Fruit fly (Drosophila melanogaster): ENCODE measurements around the gene CG3176.

DNA sequence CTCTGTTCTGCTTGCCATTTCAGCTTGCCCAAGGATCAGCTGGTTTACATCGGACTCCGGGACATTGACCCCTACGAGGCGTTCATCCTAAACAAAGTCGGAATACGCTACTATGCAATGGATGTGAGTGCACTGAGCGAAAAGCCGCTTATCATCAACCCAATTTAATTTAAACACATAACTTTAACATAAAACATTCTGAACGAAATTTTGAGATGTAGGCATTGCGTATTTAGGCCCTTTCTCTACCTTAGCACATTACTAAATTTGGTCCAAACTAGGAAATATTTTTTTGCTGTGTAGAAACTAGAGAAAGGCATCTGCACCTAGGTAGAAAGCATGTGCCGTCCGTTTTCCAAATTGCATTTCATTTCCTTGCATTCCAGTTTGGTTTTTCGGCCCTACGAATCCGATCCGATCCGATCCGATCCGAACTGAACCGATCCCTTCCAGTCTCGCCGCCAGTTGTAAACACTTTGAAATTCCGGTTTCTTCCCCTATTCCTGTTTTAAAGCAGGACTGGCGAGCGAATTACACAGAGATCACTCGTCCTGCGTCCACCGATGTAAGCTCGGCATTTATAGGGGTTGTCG, 44.9 kb downstream of the CG3176 start:
- TF ChIP-seq CG4318 (GFP tag; optimal IDR thresholded peaks at IDR 0.05) (no peak), CG10669 (GFP tag; optimal IDR thresholded peaks at IDR 0.05) (no peak), fd85E (GFP tag; optimal IDR thresholded peaks at IDR 0.05) (no peak), Ets21C (GFP tag; optimal IDR thresholded peaks at IDR 0.05) (no peak), Eip93F (GFP tag; optimal IDR thresholded peaks at IDR 0.05) (no peak), Blimp-1 (GFP tag; optimal IDR thresholded peaks at IDR 0.05) (no peak), acj6 (GFP tag; optimal IDR thresholded peaks at IDR 0.05) (no peak), CG11902 (GFP tag; optimal IDR thresholded peaks at IDR 0.05) (no peak), eg (GFP tag; IDR thresholded peaks at IDR 0.05) (no peak)
